Fruit fly (Drosophila melanogaster) whole organism, pupa: ENCODE results near the gene Tps1.
A peak's percentile ranks its signal among the peaks of the same experiment; 100 is the strongest.

Experiments
- CG17806 ChIP-seq: fragments of 200-800 bp; sonication (Bioruptor generic); optimal IDR thresholded peaks from 2 replicates; lab custom pipeline; 2018; ENCODE audit warnings: missing biosample characterization, mild to moderate bottlenecking, missing genetic modification characterization, moderate library complexity
- CG32121 ChIP-seq: fragments of 200-800 bp; sonication (Bioruptor generic); IDR thresholded peaks from 2 replicates; pipeline ENCODE4 v1.3.6; 2022; ENCODE audit warnings: missing biosample characterization, missing genetic modification characterization
- CG34367 ChIP-seq: fragments of 200-800 bp; sonication (Bioruptor generic); optimal IDR thresholded peaks from 2 replicates; lab custom pipeline; 2018; ENCODE audit warnings: missing biosample characterization, mild to moderate bottlenecking, missing genetic modification characterization
- CG4496 ChIP-seq: fragments of 200-800 bp; sonication (Bioruptor generic); IDR thresholded peaks from 3 replicates; pipeline ENCODE4 v1.3.6; 2022; ENCODE audit warnings: missing biosample characterization, missing genetic modification characterization
- CG8159 ChIP-seq: fragments of 200-800 bp; sonication (Bioruptor generic); optimal IDR thresholded peaks from 3 replicates; lab custom pipeline; 2018; ENCODE audit warnings: missing biosample characterization, mild to moderate bottlenecking, missing genetic modification characterization, moderate library complexity
- CG8301 ChIP-seq: fragments of 200-800 bp; sonication (Bioruptor generic); optimal IDR thresholded peaks from 2 replicates; lab custom pipeline; 2018; ENCODE audit warnings: missing biosample characterization, mild to moderate bottlenecking, missing genetic modification characterization
- EcR ChIP-seq: fragments of 200-800 bp; sonication (Bioruptor generic); optimal IDR thresholded peaks from 3 replicates; lab custom pipeline; 2019; ENCODE audit warnings: missing biosample characterization, missing genetic modification characterization, mild to moderate bottlenecking, moderate library complexity, missing genetic modification reagents
- Ets98B ChIP-seq: fragments of 200-800 bp; sonication (Bioruptor generic); IDR thresholded peaks from 2 replicates; pipeline ENCODE4 v1.3.6; 2022; ENCODE audit warnings: missing biosample characterization, missing genetic modification characterization
- fd96Ca ChIP-seq: fragments of 200-800 bp; sonication (Bioruptor generic); IDR thresholded peaks from 3 replicates; pipeline ENCODE4 v1.3.6; 2022; ENCODE audit warnings: missing biosample characterization, missing genetic modification characterization
- gl ChIP-seq: fragments of 200-800 bp; sonication (Bioruptor generic); optimal IDR thresholded peaks from 2 replicates; lab custom pipeline; 2018; ENCODE audit warnings: missing biosample characterization, mild to moderate bottlenecking, missing genetic modification characterization

- TF ChIP-seq Ets98B (GFP tag; lab: Robert Waterston, UW) (peak; percentile 27; the same call in 1 of the 2 replicates), CG32121 (peak; percentile 56; the same call in 1 of the 2 replicates), CG17806 (tag; lab: Kevin White, UChicago) (peak; percentile 59), EcR (GFP tag; lab: Kevin White, UChicago) (no peak), gl (no peak), CG8159 (peak; percentile 74), CG4496 (peak; percentile 64; the same call in 1 of the 3 replicates), CG34367 (tag; lab: Kevin White, UChicago) (peak; percentile 51), fd96Ca (GFP tag; lab: Robert Waterston, UW) (0 out of 3 replicates have a peak, but pooled peaks have one; percentile 32), CG8301 (tag; lab: Kevin White, UChicago) (peak; percentile 35)
These were observed 28.8 kb downstream of the Tps1 start for dm6 chr2L:4416903-4417302.
